Fruit fly (Drosophila melanogaster) whole organism, wandering third instar larva: ENCODE results near the gene CG9121.

Experiments used
- Abd-B ChIP-seq: fragments of >200 bp; optimal IDR thresholded peaks from 2 replicates; lab custom pipeline; 2017; ENCODE audit warnings: missing biosample characterization, missing genetic modification characterization
- CG32264 ChIP-seq: fragments of 200-800 bp; sonication (Bioruptor generic); optimal IDR thresholded peaks from 2 replicates; lab custom pipeline; 2016; ENCODE audit warnings: missing biosample characterization, missing genetic modification characterization
- CG9705 ChIP-seq: fragments of 200-800 bp; sonication (Bioruptor generic); optimal IDR thresholded peaks from 2 replicates; lab custom pipeline; 2018; ENCODE audit warnings: missing biosample characterization, mild to moderate bottlenecking, missing genetic modification characterization
- CrebA ChIP-seq: fragments of 200-800 bp; sonication (Bioruptor generic); optimal IDR thresholded peaks from 2 replicates; lab custom pipeline; 2016; ENCODE audit warnings: missing biosample characterization, mild to moderate bottlenecking, missing genetic modification characterization, borderline replicate concordance
- Dif ChIP-seq: fragments of 200-275, 200-300 bp; sonication (Bioruptor generic); optimal IDR thresholded peaks from 2 replicates; lab custom pipeline; 2018; ENCODE audit warnings: missing biosample characterization, missing genetic modification characterization; ENCODE audit not compliant: partially characterized antibody
- GATAd ChIP-seq: sonication (Bioruptor generic); optimal IDR thresholded peaks from 2 replicates; lab custom pipeline; 2016; ENCODE audit warnings: missing biosample characterization, missing genetic modification characterization
- HLH106 ChIP-seq: fragments of 200-800 bp; optimal IDR thresholded peaks from 3 replicates; lab custom pipeline; 2019; ENCODE audit warnings: missing biosample characterization, mild to moderate bottlenecking, missing genetic modification characterization, moderate library complexity
- Hnf4 ChIP-seq: fragments of 200-800 bp; sonication (Bioruptor generic); optimal IDR thresholded peaks from 2 replicates; lab custom pipeline; 2016; ENCODE audit warnings: missing biosample characterization, mild to moderate bottlenecking, missing genetic modification characterization
- Hr78 ChIP-seq: fragments of >200 bp; optimal IDR thresholded peaks from 2 replicates; lab custom pipeline; 2017; ENCODE audit warnings: missing biosample characterization, missing genetic modification characterization
- Hr83 ChIP-seq: fragments of 200-300 bp; sonication (Bioruptor generic); optimal IDR thresholded peaks from 2 replicates; lab custom pipeline; 2016; ENCODE audit warnings: missing biosample characterization, mild to moderate bottlenecking, missing genetic modification characterization, moderate library complexity; ENCODE audit not compliant: poor library complexity, severe bottlenecking
- Jra ChIP-seq: sonication (Bioruptor generic); optimal IDR thresholded peaks from 2 replicates; lab custom pipeline; 2016; ENCODE audit warnings: missing biosample characterization, missing genetic modification characterization
- Mio ChIP-seq: sonication (Bioruptor generic); optimal IDR thresholded peaks from 2 replicates; lab custom pipeline; 2016; ENCODE audit warnings: missing biosample characterization, missing genetic modification characterization
- Myc ChIP-seq: fragments of >200 bp; optimal IDR thresholded peaks from 2 replicates; lab custom pipeline; 2017
- N ChIP-seq: fragments of >200 bp; optimal IDR thresholded peaks from 2 replicates; lab custom pipeline; 2018; ENCODE audit warnings: missing biosample characterization, missing external identifiers, missing genetic modification characterization
- OdsH ChIP-seq: fragments of 200-800 bp; sonication (Bioruptor generic); optimal IDR thresholded peaks from 2 replicates; lab custom pipeline; 2016; ENCODE audit warnings: missing biosample characterization, mild to moderate bottlenecking, missing genetic modification characterization
- Rel ChIP-seq, 2 experiments: fragments of 200-800 bp; sonication (Bioruptor generic) in 1 of 2; optimal IDR thresholded peaks; 2 replicates in 1 of 2; 3 replicates in 1 of 2; lab custom pipeline; 2016 to 2019; ENCODE audit warnings: mild to moderate bottlenecking in 2 of 2, missing biosample characterization in 2 of 2, missing genetic modification characterization in 2 of 2, moderate library complexity in 1 of 2
- Sp1 ChIP-seq: fragments of 200-800 bp; sonication (Bioruptor generic); optimal IDR thresholded peaks from 3 replicates; lab custom pipeline; 2019; ENCODE audit warnings: missing biosample characterization, mild to moderate bottlenecking, missing genetic modification characterization, moderate library complexity
- br ChIP-seq: fragments of 200-800 bp; sonication (Bioruptor generic); optimal IDR thresholded peaks from 2 replicates; lab custom pipeline; 2016; ENCODE audit warnings: missing biosample characterization, missing genetic modification characterization
- brk ChIP-seq: fragments of 200-800 bp; sonication (Bioruptor generic); optimal IDR thresholded peaks from 2 replicates; lab custom pipeline; 2016; ENCODE audit warnings: missing biosample characterization, mild to moderate bottlenecking, missing genetic modification characterization
- dl ChIP-seq, 2 experiments: fragments of 175-275, 200-275 bp in 1 of 2; fragments of 200-275 bp in 1 of 2; sonication (Bioruptor generic); optimal IDR thresholded peaks; lab custom pipeline; 2018; ENCODE audit warnings: mild to moderate bottlenecking in 2 of 2, missing biosample characterization in 2 of 2, missing genetic modification characterization in 2 of 2, moderate library complexity in 2 of 2; ENCODE audit not compliant: partially characterized antibody in 2 of 2, insufficient read depth in 1 of 2
- dmrt93B ChIP-seq: fragments of 200-800 bp; sonication (Bioruptor generic); optimal IDR thresholded peaks from 2 replicates; lab custom pipeline; 2018; ENCODE audit warnings: missing biosample characterization, mild to moderate bottlenecking, missing genetic modification characterization
- dsf ChIP-seq: sonication (Bioruptor generic); optimal IDR thresholded peaks from 2 replicates; lab custom pipeline; 2016; ENCODE audit warnings: missing biosample characterization, missing genetic modification characterization, borderline replicate concordance
- ey ChIP-seq: fragments of 200-800 bp; sonication (Bioruptor generic); optimal IDR thresholded peaks from 2 replicates; lab custom pipeline; 2016; ENCODE audit warnings: missing biosample characterization, missing genetic modification characterization
- foxo ChIP-seq, 2 experiments: fragments of 200-800 bp; sonication (Bioruptor generic); optimal IDR thresholded peaks; 2 replicates in 1 of 2; 3 replicates in 1 of 2; lab custom pipeline; 2016 to 2017; ENCODE audit warnings: missing biosample characterization in 2 of 2, missing genetic modification characterization in 2 of 2
- fru ChIP-seq: fragments of 200-800 bp; sonication (Bioruptor generic); optimal IDR thresholded peaks from 3 replicates; lab custom pipeline; 2016; ENCODE audit warnings: missing biosample characterization, mild to moderate bottlenecking, missing genetic modification characterization
- h ChIP-seq: fragments of 200-800 bp; sonication (Bioruptor generic); optimal IDR thresholded peaks from 3 replicates; lab custom pipeline; 2016; ENCODE audit warnings: missing biosample characterization, mild to moderate bottlenecking, missing genetic modification characterization
- jim ChIP-seq: fragments of 175-275, 200-325 bp; sonication (Bioruptor generic); optimal IDR thresholded peaks from 2 replicates; lab custom pipeline; 2016; ENCODE audit warnings: missing biosample characterization, mild to moderate bottlenecking, missing genetic modification characterization
- lola ChIP-seq: fragments of >200 bp; optimal IDR thresholded peaks from 2 replicates; lab custom pipeline; 2017; ENCODE audit warnings: missing biosample characterization, missing genetic modification characterization
- pan ChIP-seq: fragments of >200 bp; optimal IDR thresholded peaks from 2 replicates; lab custom pipeline; 2017
- psq ChIP-seq: fragments of 200-800 bp; sonication (Bioruptor generic); optimal IDR thresholded peaks from 3 replicates; lab custom pipeline; 2017; ENCODE audit warnings: missing biosample characterization, mild to moderate bottlenecking, missing genetic modification characterization, moderate library complexity
- rgr ChIP-seq: fragments of 200-800 bp; sonication (Bioruptor generic); optimal IDR thresholded peaks from 3 replicates; lab custom pipeline; 2016; ENCODE audit warnings: missing biosample characterization, mild to moderate bottlenecking, missing genetic modification characterization
- sage ChIP-seq: fragments of 200-800 bp; sonication (Bioruptor generic); optimal IDR thresholded peaks from 2 replicates; lab custom pipeline; 2016; ENCODE audit warnings: missing biosample characterization, mild to moderate bottlenecking, missing genetic modification characterization
- sv ChIP-seq: fragments of 200-800 bp; sonication (Bioruptor generic); optimal IDR thresholded peaks from 3 replicates; lab custom pipeline; 2016; ENCODE audit warnings: missing biosample characterization, missing genetic modification characterization
- tai ChIP-seq: sonication (Bioruptor generic); optimal IDR thresholded peaks from 2 replicates; lab custom pipeline; 2016; ENCODE audit warnings: missing biosample characterization, missing genetic modification characterization
- usp ChIP-seq: fragments of >200 bp; optimal IDR thresholded peaks from 2 replicates; lab custom pipeline; 2017; ENCODE audit warnings: missing biosample characterization, missing genetic modification characterization
- woc ChIP-seq: sonication (Bioruptor generic); optimal IDR thresholded peaks from 2 replicates; lab custom pipeline; 2016; ENCODE audit warnings: missing biosample characterization, mild to moderate bottlenecking, missing genetic modification characterization

CG9121 gene

DNA sequence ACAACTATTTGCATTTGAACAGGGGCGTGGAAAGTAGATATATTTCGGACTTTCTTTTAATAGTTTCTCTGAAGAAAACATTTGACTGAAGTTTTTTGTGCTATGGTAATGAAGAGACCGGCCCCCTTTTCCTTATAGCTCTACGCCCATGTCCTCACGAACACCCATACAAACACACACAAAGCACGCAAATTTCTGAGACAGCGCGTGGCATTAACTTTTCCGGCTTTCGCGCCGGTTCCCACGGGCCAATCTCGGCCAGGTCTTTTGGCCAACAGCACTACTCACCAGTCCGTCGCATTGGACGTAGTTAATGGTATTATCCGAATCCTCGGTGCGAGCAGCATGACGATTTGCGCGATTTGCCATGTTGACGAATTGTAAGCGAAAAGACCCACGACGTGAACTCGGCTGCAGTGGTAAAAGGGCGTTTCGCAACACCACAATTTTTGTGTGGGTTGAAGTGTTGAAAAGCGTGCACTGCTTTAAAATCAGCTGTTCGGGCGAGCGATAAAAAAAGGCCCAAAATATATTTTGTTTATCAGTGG, 1.6 kb upstream of the CG9121 start, which contains the start of gene senju:
senju (plus strand) TSS at position 477 of the 548 bp plus-strand sequence.
- TF ChIP-seq Hr83 (peak; percentile 95), Hr78 (GFP tag; lab: Kevin White, UChicago) (no peak), Mio (GFP tag; lab: Kevin White, UChicago) (peak; percentile 53), lola (no peak), Jra (GFP tag; lab: Kevin White, UChicago) (peak; percentile 91), Abd-B (GFP tag; lab: Kevin White, UChicago) (no peak), rgr (GFP tag; lab: Kevin White, UChicago) (peak; percentile 90), psq (GFP tag; lab: Kevin White, UChicago) (peak; percentile 82), tai (GFP tag; lab: Kevin White, UChicago) (no peak), Myc (lab: Kevin White, UChicago) (peak; percentile 57), h (GFP tag; lab: Kevin White, UChicago) (peak; percentile 93), foxo (GFP tag; optimal IDR thresholded peaks at IDR 0.05; lab: Kevin White, UChicago) (peak in 1 of 2 experiments; percentile 92), CG32264 (GFP tag; lab: Kevin White, UChicago) (peak; percentile 25), Sp1 (GFP tag; lab: Kevin White, UChicago) (peak; percentile 79), fru (peak; percentile 90), CG9705 (GFP tag; lab: Kevin White, UChicago) (peak; percentile 67), sv (GFP tag; lab: Kevin White, UChicago) (peak; percentile 75), Rel (GFP tag; optimal IDR thresholded peaks at IDR 0.05; lab: Kevin White, UChicago) (no peak), Rel (tag; optimal IDR thresholded peaks at IDR 0.05; lab: Kevin White, UChicago) (peak; percentile 98), ey (GFP tag; lab: Kevin White, UChicago) (peak; percentile 92), usp (no peak), OdsH (peak; percentile 89), sage (GFP tag; lab: Kevin White, UChicago) (no peak), pan (lab: Kevin White, UChicago) (no peak), brk (no peak), woc (GFP tag; lab: Kevin White, UChicago) (no peak), dmrt93B (GFP tag; lab: Kevin White, UChicago) (peak; percentile 57), br (GFP tag; lab: Kevin White, UChicago) (peak; percentile 93), jim (peak; percentile 43), Hnf4 (GFP tag; lab: Kevin White, UChicago) (peak; percentile 91), N (GFP tag; lab: Kevin White, UChicago) (no peak), HLH106 (peak; percentile 59), GATAd (GFP tag; lab: Kevin White, UChicago) (no peak), dsf (GFP tag; lab: Kevin White, UChicago) (peak; percentile 73)
- TF ChIP-seq, all 38 proteins: peak for 22

DNA sequence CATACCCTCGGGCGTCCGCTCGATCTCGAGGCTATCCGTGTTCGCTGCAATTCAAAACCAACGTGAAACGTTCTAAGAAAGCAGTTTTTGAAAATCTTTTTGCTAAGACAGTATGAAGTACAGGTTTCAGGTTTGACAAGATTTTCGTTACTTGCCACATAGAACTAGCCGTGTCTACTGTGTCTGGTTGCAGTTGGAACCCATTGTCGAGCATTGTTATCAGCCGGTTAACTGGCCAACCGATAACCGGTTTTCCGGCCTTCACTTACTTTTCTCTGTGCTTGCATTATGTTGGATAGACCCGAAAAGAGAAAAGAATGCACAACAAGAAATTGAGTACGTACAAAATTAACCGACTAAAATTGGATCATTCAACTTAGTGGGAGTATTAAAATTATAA, 888 bp downstream of the CG9121 start:
- TF ChIP-seq Hr83 (no peak), GATAd (GFP tag; lab: Kevin White, UChicago) (no peak), HLH106 (no peak), jim (no peak), fru (no peak), Dif (GFP tag; lab: Kevin White, UChicago) (no peak), Sp1 (GFP tag; lab: Kevin White, UChicago) (no peak), psq (GFP tag; lab: Kevin White, UChicago) (no peak), pan (lab: Kevin White, UChicago) (no peak), CG9705 (GFP tag; lab: Kevin White, UChicago) (no peak), br (GFP tag; lab: Kevin White, UChicago) (no peak), brk (no peak), CrebA (GFP tag; lab: Kevin White, UChicago) (no peak), tai (GFP tag; lab: Kevin White, UChicago) (no peak), Jra (GFP tag; lab: Kevin White, UChicago) (no peak), Mio (GFP tag; lab: Kevin White, UChicago) (no peak), Myc (lab: Kevin White, UChicago) (no peak)

DNA sequence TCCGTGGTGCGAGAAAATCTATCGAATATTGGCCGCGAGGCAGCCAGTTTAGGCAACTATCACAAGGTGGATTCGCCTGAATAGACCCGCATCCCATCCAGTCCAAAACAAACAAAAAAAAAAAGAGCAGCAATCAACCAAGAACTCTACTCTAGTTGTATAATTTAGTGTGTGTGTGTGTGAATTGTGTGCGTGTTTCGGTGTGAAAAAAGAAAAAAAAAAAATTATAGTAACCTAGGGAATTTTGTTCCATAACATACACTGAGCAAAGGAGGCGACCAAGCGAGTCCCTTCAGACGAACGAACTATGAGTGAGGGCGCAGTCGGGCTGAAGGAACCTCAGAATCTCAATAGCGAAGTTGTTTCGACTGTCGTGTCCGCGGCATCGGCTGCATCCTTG, 4.6 kb downstream of the CG9121 start:
- TF ChIP-seq psq (GFP tag; lab: Kevin White, UChicago), result no peak
- TF ChIP-seq jim, result no peak
- TF ChIP-seq brk, result no peak
- no peak for TF ChIP-seq foxo (GFP tag; optimal IDR thresholded peaks at IDR 0.05; lab: Kevin White, UChicago)
- TF ChIP-seq Dif (GFP tag; lab: Kevin White, UChicago), result no peak
- no peak for TF ChIP-seq Mio (GFP tag; lab: Kevin White, UChicago)
- no peak for TF ChIP-seq Rel (GFP tag; optimal IDR thresholded peaks at IDR 0.05; lab: Kevin White, UChicago)
- TF ChIP-seq Rel (tag; optimal IDR thresholded peaks at IDR 0.05; lab: Kevin White, UChicago), result no peak
- no peak for TF ChIP-seq pan (lab: Kevin White, UChicago)
- TF ChIP-seq sage (GFP tag; lab: Kevin White, UChicago), result no peak
- no peak for TF ChIP-seq Jra (GFP tag; lab: Kevin White, UChicago)
- no peak for TF ChIP-seq Sp1 (GFP tag; lab: Kevin White, UChicago)
- TF ChIP-seq dl (GFP tag; optimal IDR thresholded peaks at IDR 0.05; lab: Kevin White, UChicago; ENCODE audit: insufficient read depth in 1 of 2, partially characterized antibody in 2 of 2), result no peak
- no peak for TF ChIP-seq GATAd (GFP tag; lab: Kevin White, UChicago)
- no peak for TF ChIP-seq woc (GFP tag; lab: Kevin White, UChicago)
- TF ChIP-seq tai (GFP tag; lab: Kevin White, UChicago), result no peak
- no peak for TF ChIP-seq CrebA (GFP tag; lab: Kevin White, UChicago)
- TF ChIP-seq ey (GFP tag; lab: Kevin White, UChicago), result no peak
- TF ChIP-seq, all 38 proteins: peak for 0
